Fruit fly (Drosophila melanogaster) whole organism, wandering third instar larva: ENCODE results near the gene CG14882.

ENCODE experiments used
- Abd-B ChIP-seq: fragments of >200 bp; optimal IDR thresholded peaks from 2 replicates; lab custom pipeline; 2017; ENCODE audit warnings: missing biosample characterization, missing genetic modification characterization
- CG32264 ChIP-seq: fragments of 200-800 bp; sonication (Bioruptor generic); optimal IDR thresholded peaks from 2 replicates; lab custom pipeline; 2016; ENCODE audit warnings: missing biosample characterization, missing genetic modification characterization
- CG9705 ChIP-seq: fragments of 200-800 bp; sonication (Bioruptor generic); optimal IDR thresholded peaks from 2 replicates; lab custom pipeline; 2018; ENCODE audit warnings: missing biosample characterization, mild to moderate bottlenecking, missing genetic modification characterization
- CrebA ChIP-seq: fragments of 200-800 bp; sonication (Bioruptor generic); optimal IDR thresholded peaks from 2 replicates; lab custom pipeline; 2016; ENCODE audit warnings: missing biosample characterization, mild to moderate bottlenecking, missing genetic modification characterization, borderline replicate concordance
- Dfd ChIP-seq: fragments of >200 bp; optimal IDR thresholded peaks from 2 replicates; lab custom pipeline; 2017; ENCODE audit warnings: missing biosample characterization, missing genetic modification characterization
- GATAd ChIP-seq: sonication (Bioruptor generic); optimal IDR thresholded peaks from 2 replicates; lab custom pipeline; 2016; ENCODE audit warnings: missing biosample characterization, missing genetic modification characterization
- HLH106 ChIP-seq: fragments of 200-800 bp; optimal IDR thresholded peaks from 3 replicates; lab custom pipeline; 2019; ENCODE audit warnings: missing biosample characterization, mild to moderate bottlenecking, missing genetic modification characterization, moderate library complexity
- Hr78 ChIP-seq: fragments of >200 bp; optimal IDR thresholded peaks from 2 replicates; lab custom pipeline; 2017; ENCODE audit warnings: missing biosample characterization, missing genetic modification characterization
- Hr83 ChIP-seq: fragments of 200-300 bp; sonication (Bioruptor generic); optimal IDR thresholded peaks from 2 replicates; lab custom pipeline; 2016; ENCODE audit warnings: missing biosample characterization, mild to moderate bottlenecking, missing genetic modification characterization, moderate library complexity; ENCODE audit not compliant: poor library complexity, severe bottlenecking
- Jra ChIP-seq: sonication (Bioruptor generic); optimal IDR thresholded peaks from 2 replicates; lab custom pipeline; 2016; ENCODE audit warnings: missing biosample characterization, missing genetic modification characterization
- Myc ChIP-seq: fragments of >200 bp; optimal IDR thresholded peaks from 2 replicates; lab custom pipeline; 2017
- OdsH ChIP-seq: fragments of 200-800 bp; sonication (Bioruptor generic); optimal IDR thresholded peaks from 2 replicates; lab custom pipeline; 2016; ENCODE audit warnings: missing biosample characterization, mild to moderate bottlenecking, missing genetic modification characterization
- Rel ChIP-seq, 2 experiments: fragments of 200-800 bp; sonication (Bioruptor generic) in 1 of 2; optimal IDR thresholded peaks; 2 replicates in 1 of 2; 3 replicates in 1 of 2; lab custom pipeline; 2016 to 2019; ENCODE audit warnings: mild to moderate bottlenecking in 2 of 2, missing biosample characterization in 2 of 2, missing genetic modification characterization in 2 of 2, moderate library complexity in 1 of 2
- Sp1 ChIP-seq: fragments of 200-800 bp; sonication (Bioruptor generic); optimal IDR thresholded peaks from 3 replicates; lab custom pipeline; 2019; ENCODE audit warnings: missing biosample characterization, mild to moderate bottlenecking, missing genetic modification characterization, moderate library complexity
- Vsx2 ChIP-seq: fragments of 200-300, 225-300 bp; sonication (Bioruptor generic); optimal IDR thresholded peaks from 2 replicates; lab custom pipeline; 2018; ENCODE audit warnings: missing biosample characterization, missing genetic modification characterization; ENCODE audit not compliant: partially characterized antibody
- br ChIP-seq: fragments of 200-800 bp; sonication (Bioruptor generic); optimal IDR thresholded peaks from 2 replicates; lab custom pipeline; 2016; ENCODE audit warnings: missing biosample characterization, missing genetic modification characterization
- brk ChIP-seq: fragments of 200-800 bp; sonication (Bioruptor generic); optimal IDR thresholded peaks from 2 replicates; lab custom pipeline; 2016; ENCODE audit warnings: missing biosample characterization, mild to moderate bottlenecking, missing genetic modification characterization
- dl ChIP-seq, 2 experiments: fragments of 175-275, 200-275 bp in 1 of 2; fragments of 200-275 bp in 1 of 2; sonication (Bioruptor generic); optimal IDR thresholded peaks; lab custom pipeline; 2018; ENCODE audit warnings: mild to moderate bottlenecking in 2 of 2, missing biosample characterization in 2 of 2, missing genetic modification characterization in 2 of 2, moderate library complexity in 2 of 2; ENCODE audit not compliant: partially characterized antibody in 2 of 2, insufficient read depth in 1 of 2
- dsf ChIP-seq: sonication (Bioruptor generic); optimal IDR thresholded peaks from 2 replicates; lab custom pipeline; 2016; ENCODE audit warnings: missing biosample characterization, missing genetic modification characterization, borderline replicate concordance
- ey ChIP-seq: fragments of 200-800 bp; sonication (Bioruptor generic); optimal IDR thresholded peaks from 2 replicates; lab custom pipeline; 2016; ENCODE audit warnings: missing biosample characterization, missing genetic modification characterization
- foxo ChIP-seq, 2 experiments: fragments of 200-800 bp; sonication (Bioruptor generic); optimal IDR thresholded peaks; 2 replicates in 1 of 2; 3 replicates in 1 of 2; lab custom pipeline; 2016 to 2017; ENCODE audit warnings: missing biosample characterization in 2 of 2, missing genetic modification characterization in 2 of 2
- fru ChIP-seq: fragments of 200-800 bp; sonication (Bioruptor generic); optimal IDR thresholded peaks from 3 replicates; lab custom pipeline; 2016; ENCODE audit warnings: missing biosample characterization, mild to moderate bottlenecking, missing genetic modification characterization
- h ChIP-seq: fragments of 200-800 bp; sonication (Bioruptor generic); optimal IDR thresholded peaks from 3 replicates; lab custom pipeline; 2016; ENCODE audit warnings: missing biosample characterization, mild to moderate bottlenecking, missing genetic modification characterization
- jim ChIP-seq: fragments of 175-275, 200-325 bp; sonication (Bioruptor generic); optimal IDR thresholded peaks from 2 replicates; lab custom pipeline; 2016; ENCODE audit warnings: missing biosample characterization, mild to moderate bottlenecking, missing genetic modification characterization
- pan ChIP-seq: fragments of >200 bp; optimal IDR thresholded peaks from 2 replicates; lab custom pipeline; 2017
- psq ChIP-seq: fragments of 200-800 bp; sonication (Bioruptor generic); optimal IDR thresholded peaks from 3 replicates; lab custom pipeline; 2017; ENCODE audit warnings: missing biosample characterization, mild to moderate bottlenecking, missing genetic modification characterization, moderate library complexity
- rgr ChIP-seq: fragments of 200-800 bp; sonication (Bioruptor generic); optimal IDR thresholded peaks from 3 replicates; lab custom pipeline; 2016; ENCODE audit warnings: missing biosample characterization, mild to moderate bottlenecking, missing genetic modification characterization
- sv ChIP-seq: fragments of 200-800 bp; sonication (Bioruptor generic); optimal IDR thresholded peaks from 3 replicates; lab custom pipeline; 2016; ENCODE audit warnings: missing biosample characterization, missing genetic modification characterization
- woc ChIP-seq: sonication (Bioruptor generic); optimal IDR thresholded peaks from 2 replicates; lab custom pipeline; 2016; ENCODE audit warnings: missing biosample characterization, mild to moderate bottlenecking, missing genetic modification characterization

Gene CG14882

DNA sequence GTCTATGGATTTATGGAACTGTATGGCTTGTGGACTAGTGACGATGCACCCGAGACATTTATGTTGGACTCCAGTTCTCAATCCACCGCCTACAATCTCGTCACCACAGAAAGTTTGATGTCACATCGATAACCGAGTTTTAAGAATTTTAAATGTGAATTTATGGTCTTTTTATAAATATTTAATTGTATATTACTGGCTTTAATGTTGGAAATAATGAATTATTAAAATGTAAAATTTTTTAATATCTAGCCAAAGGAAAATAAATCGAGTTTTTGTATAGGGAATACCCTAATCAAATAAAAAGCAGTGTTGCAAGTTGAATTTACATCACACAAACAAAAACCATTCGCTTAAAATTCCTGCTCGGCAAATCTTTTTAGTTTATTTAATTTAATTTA, 10.3 kb upstream of the CG14882 start, which contains the start of gene Fntb:
Fntb (plus strand) TSS at position 334 of the 401 bp plus-strand sequence.
- TF ChIP-seq rgr (GFP tag; lab: Kevin White, UChicago) (peak; percentile 64), Sp1 (GFP tag; lab: Kevin White, UChicago) (peak; percentile 70), jim (GFP tag; lab: Kevin White, UChicago) (no peak), CG32264 (GFP tag; lab: Kevin White, UChicago) (no peak), br (GFP tag; lab: Kevin White, UChicago) (peak; percentile 68), CrebA (GFP tag; lab: Kevin White, UChicago) (no peak), sv (peak; percentile 15), fru (GFP tag; lab: Kevin White, UChicago) (no peak), ey (peak; percentile 51), pan (lab: Kevin White, UChicago) (no peak), woc (GFP tag; lab: Kevin White, UChicago) (peak; percentile 48), Jra (GFP tag; lab: Kevin White, UChicago) (peak; percentile 51), psq (peak; percentile 57), Rel (GFP tag; optimal IDR thresholded peaks at IDR 0.05; lab: Kevin White, UChicago) (no peak), Rel (tag; optimal IDR thresholded peaks at IDR 0.05; lab: Kevin White, UChicago) (peak; percentile 76), CG9705 (GFP tag; lab: Kevin White, UChicago) (peak; percentile 57), HLH106 (tag; lab: Kevin White, UChicago) (peak; percentile 77), OdsH (GFP tag; lab: Kevin White, UChicago) (peak; percentile 65), foxo (GFP tag; optimal IDR thresholded peaks at IDR 0.05; lab: Kevin White, UChicago) (peak in 1 of 2 experiments; percentile 78)
- TF ChIP-seq, all 38 proteins: peak for 13

- TF ChIP-seq Rel (GFP tag; optimal IDR thresholded peaks at IDR 0.05; lab: Kevin White, UChicago) (no peak), Rel (tag; optimal IDR thresholded peaks at IDR 0.05; lab: Kevin White, UChicago) (no peak), Jra (GFP tag; lab: Kevin White, UChicago) (no peak), woc (GFP tag; lab: Kevin White, UChicago) (no peak), Abd-B (GFP tag; lab: Kevin White, UChicago) (no peak), pan (lab: Kevin White, UChicago) (no peak), Hr78 (GFP tag; lab: Kevin White, UChicago) (no peak), Vsx2 (no peak), dl (GFP tag; optimal IDR thresholded peaks at IDR 0.05; lab: Kevin White, UChicago; ENCODE audit: insufficient read depth in 1 of 2, partially characterized antibody in 2 of 2) (no peak), OdsH (GFP tag; lab: Kevin White, UChicago) (no peak), CrebA (GFP tag; lab: Kevin White, UChicago) (no peak), foxo (GFP tag; optimal IDR thresholded peaks at IDR 0.05; lab: Kevin White, UChicago) (no peak), Dfd (no peak), sv (no peak), h (GFP tag; lab: Kevin White, UChicago) (no peak), psq (no peak), Sp1 (GFP tag; lab: Kevin White, UChicago) (no peak), jim (GFP tag; lab: Kevin White, UChicago) (no peak)
Observed at dm6 chr3R:16434599-16434998, 8.4 kb upstream of the CG14882 start, which contains the start of gene CG14881. CG14881 (plus strand) TSS chr3R:16434899.

- TF ChIP-seq Sp1 (GFP tag; lab: Kevin White, UChicago) (no peak), woc (GFP tag; lab: Kevin White, UChicago) (no peak), Jra (GFP tag; lab: Kevin White, UChicago) (no peak), fru (GFP tag; lab: Kevin White, UChicago) (no peak), br (GFP tag; lab: Kevin White, UChicago) (no peak), GATAd (GFP tag; lab: Kevin White, UChicago) (no peak), rgr (GFP tag; lab: Kevin White, UChicago) (no peak), CG9705 (GFP tag; lab: Kevin White, UChicago) (no peak), OdsH (GFP tag; lab: Kevin White, UChicago) (no peak)
- TF ChIP-seq, all 38 proteins: peak for 0
Observed at dm6 chr3R:16436374-16437037, 6.5 kb upstream of the CG14882 start, which contains the start of gene mRpS33. mRpS33 (minus strand) TSS chr3R:16436597.

- peak; percentile 28 for TF ChIP-seq Myc (lab: Kevin White, UChicago)
- TF ChIP-seq Vsx2 = no peak
- peak; percentile 27 for TF ChIP-seq CG9705 (GFP tag; lab: Kevin White, UChicago)
- no peak for TF ChIP-seq dsf (GFP tag; lab: Kevin White, UChicago)
- peak; percentile 9 for TF ChIP-seq sv
- peak in 1 of 2 experiments; percentile 36 for TF ChIP-seq foxo (GFP tag; optimal IDR thresholded peaks at IDR 0.05; lab: Kevin White, UChicago)
- TF ChIP-seq rgr (GFP tag; lab: Kevin White, UChicago) = peak; percentile 16
- peak; percentile 12 for TF ChIP-seq Sp1 (GFP tag; lab: Kevin White, UChicago)
- no peak for TF ChIP-seq Rel (GFP tag; optimal IDR thresholded peaks at IDR 0.05; lab: Kevin White, UChicago)
- peak; percentile 45 for TF ChIP-seq Rel (tag; optimal IDR thresholded peaks at IDR 0.05; lab: Kevin White, UChicago)
- peak; percentile 37 for TF ChIP-seq HLH106 (tag; lab: Kevin White, UChicago)
- TF ChIP-seq Hr83 (GFP tag; lab: Kevin White, UChicago) = peak; percentile 50
- no peak for TF ChIP-seq brk (GFP tag; lab: Kevin White, UChicago)
- TF ChIP-seq ey = peak; percentile 6
- no peak for TF ChIP-seq br (GFP tag; lab: Kevin White, UChicago)
- no peak for TF ChIP-seq Hr78 (GFP tag; lab: Kevin White, UChicago)
- TF ChIP-seq woc (GFP tag; lab: Kevin White, UChicago) = peak; percentile 79
Observed at dm6 chr3R:16441367-16441923, 1.6 kb upstream of the CG14882 start, which contains the start of gene ema. ema (minus strand) TSS chr3R:16441661.
